Worm (Caenorhabditis elegans) whole organism, late embryonic: ENCODE results near the gene T04B8.1.

ENCODE experiments used
- F13H6.1 ChIP-seq: sonication (generic microtip); optimal IDR thresholded peaks from 2 replicates; lab custom pipeline; 2016; ENCODE audit warnings: missing genetic modification characterization, missing compliant biosample characterization
- ahr-1 ChIP-seq: sonication (generic microtip); optimal IDR thresholded peaks from 2 replicates; lab custom pipeline; 2016; ENCODE audit warnings: missing genetic modification characterization, missing compliant biosample characterization
- ceh-14 ChIP-seq: sonication (generic microtip); optimal IDR thresholded peaks from 2 replicates; lab custom pipeline; 2016; ENCODE audit warnings: missing genotype, missing genetic modification characterization, missing compliant biosample characterization
- ceh-18 ChIP-seq: sonication (generic microtip); optimal IDR thresholded peaks from 2 replicates; lab custom pipeline; 2016; ENCODE audit warnings: missing genetic modification characterization, missing compliant biosample characterization
- ceh-19 ChIP-seq: fragments of 200-800 bp; sonication (Bioruptor generic); optimal IDR thresholded peaks from 2 replicates; lab custom pipeline; 2018; ENCODE audit warnings: mild to moderate bottlenecking, missing genetic modification characterization, missing compliant biosample characterization
- ceh-2 ChIP-seq: sonication (generic microtip); optimal IDR thresholded peaks from 2 replicates; lab custom pipeline; 2016; ENCODE audit warnings: missing genotype, missing genetic modification characterization, missing compliant biosample characterization
- ceh-22 ChIP-seq: sonication (generic microtip); optimal IDR thresholded peaks from 2 replicates; lab custom pipeline; 2017; ENCODE audit warnings: missing biosample characterization, missing genetic modification characterization
- ceh-24 ChIP-seq: sonication (generic microtip); optimal IDR thresholded peaks from 2 replicates; lab custom pipeline; 2016; ENCODE audit warnings: mild to moderate bottlenecking, missing genetic modification characterization, missing compliant biosample characterization
- ceh-30 ChIP-seq: fragments of 150-350 bp; optimal IDR thresholded peaks from 2 replicates; lab custom pipeline; 2014; ENCODE audit warnings: missing biosample characterization, missing genetic modification characterization
- ceh-31 ChIP-seq: sonication (generic microtip); optimal IDR thresholded peaks from 2 replicates; lab custom pipeline; 2016; ENCODE audit warnings: missing genetic modification characterization, missing compliant biosample characterization
- ceh-6 ChIP-seq: fragments of 200-800 bp; sonication (Bioruptor generic); optimal IDR thresholded peaks from 2 replicates; lab custom pipeline; 2018; ENCODE audit warnings: mild to moderate bottlenecking, missing genetic modification characterization, missing compliant biosample characterization
- che-1 ChIP-seq: sonication (generic microtip); optimal IDR thresholded peaks from 2 replicates; lab custom pipeline; 2016; ENCODE audit warnings: mild to moderate bottlenecking, missing genetic modification characterization, missing compliant biosample characterization
- dve-1 ChIP-seq: sonication (generic microtip); optimal IDR thresholded peaks from 2 replicates; lab custom pipeline; 2017; ENCODE audit warnings: antibody characterized with exemption, mild to moderate bottlenecking, missing genetic modification characterization, missing compliant biosample characterization
- elt-4 ChIP-seq: sonication (generic microtip); optimal IDR thresholded peaks from 2 replicates; lab custom pipeline; 2016; ENCODE audit warnings: missing genetic modification characterization, missing compliant biosample characterization
- ets-4 ChIP-seq: sonication (generic microtip); optimal IDR thresholded peaks from 2 replicates; lab custom pipeline; 2016; ENCODE audit warnings: missing genetic modification characterization, missing compliant biosample characterization
- eyg-1 ChIP-seq: sonication (generic microtip); optimal IDR thresholded peaks from 2 replicates; lab custom pipeline; 2016; ENCODE audit warnings: missing genotype, missing genetic modification characterization, missing compliant biosample characterization
- gmeb-2 ChIP-seq: sonication (generic microtip); optimal IDR thresholded peaks from 2 replicates; lab custom pipeline; 2016; ENCODE audit warnings: missing genetic modification characterization, inconsistent platforms, missing compliant biosample characterization
- hlh-13 ChIP-seq: fragments of 200-800 bp; sonication (Bioruptor generic); optimal IDR thresholded peaks from 2 replicates; lab custom pipeline; 2018; ENCODE audit warnings: mild to moderate bottlenecking, missing genetic modification characterization, missing compliant biosample characterization
- hlh-30 ChIP-seq: sonication (generic microtip); optimal IDR thresholded peaks from 2 replicates; lab custom pipeline; 2017; ENCODE audit warnings: antibody characterized with exemption, missing genetic modification characterization, missing compliant biosample characterization; ENCODE audit not compliant: insufficient read depth
- hlh-8 ChIP-seq: sonication (generic microtip); optimal IDR thresholded peaks from 2 replicates; lab custom pipeline; 2016; ENCODE audit warnings: missing genotype, missing genetic modification characterization, missing compliant biosample characterization
- lim-6 ChIP-seq: sonication (generic microtip); optimal IDR thresholded peaks from 2 replicates; lab custom pipeline; 2016; ENCODE audit warnings: missing genetic modification characterization, missing compliant biosample characterization
- madf-2 ChIP-seq: sonication (generic microtip); optimal IDR thresholded peaks from 2 replicates; lab custom pipeline; 2017; ENCODE audit warnings: missing genetic modification characterization, missing compliant biosample characterization
- mec-3 ChIP-seq: sonication (generic microtip); optimal IDR thresholded peaks from 2 replicates; lab custom pipeline; 2016; ENCODE audit warnings: borderline replicate concordance, missing genetic modification characterization, missing compliant biosample characterization
- npax-4 ChIP-seq: sonication (generic microtip); optimal IDR thresholded peaks from 2 replicates; lab custom pipeline; 2016; ENCODE audit warnings: missing genetic modification characterization, missing compliant biosample characterization
- pag-3 ChIP-seq: sonication (generic microtip); optimal IDR thresholded peaks from 2 replicates; lab custom pipeline; 2016; ENCODE audit warnings: missing compliant biosample characterization, missing genetic modification characterization, borderline replicate concordance
- pax-1 ChIP-seq: fragments of 150-350 bp; optimal IDR thresholded peaks from 2 replicates; lab custom pipeline; 2014; ENCODE audit warnings: missing biosample characterization, missing genetic modification characterization
- pha-2 ChIP-seq: sonication (generic microtip); optimal IDR thresholded peaks from 2 replicates; lab custom pipeline; 2017; ENCODE audit warnings: mild to moderate bottlenecking, missing genetic modification characterization, missing compliant biosample characterization
- pha-4 ChIP-seq: fragments of 150-350 bp; optimal IDR thresholded peaks from 2 replicates; lab custom pipeline; 2018; ENCODE audit warnings: missing biosample characterization, missing genetic modification reagents, missing genetic modification characterization
- pros-1 ChIP-seq: fragments of 150-350 bp; optimal IDR thresholded peaks from 2 replicates; lab custom pipeline; 2014; ENCODE audit warnings: missing biosample characterization, missing genetic modification reagents, missing genetic modification characterization
- sox-2 ChIP-seq: fragments of 200-800 bp; sonication (Bioruptor generic); IDR thresholded peaks from 2 replicates; pipeline ENCODE4 v1.3.6; 2022; ENCODE audit warnings: missing genetic modification reagents, missing genetic modification characterization, missing compliant biosample characterization
- sox-4 ChIP-seq: sonication (generic microtip); optimal IDR thresholded peaks from 2 replicates; lab custom pipeline; 2017; ENCODE audit warnings: mild to moderate bottlenecking, missing genetic modification characterization, inconsistent platforms, missing compliant biosample characterization
- syd-9 ChIP-seq: sonication (generic microtip); optimal IDR thresholded peaks from 2 replicates; lab custom pipeline; 2016; ENCODE audit warnings: mild to moderate bottlenecking, missing genetic modification characterization, moderate library complexity, missing compliant biosample characterization
- tbx-2 ChIP-seq: sonication (generic microtip); optimal IDR thresholded peaks from 2 replicates; lab custom pipeline; 2016; ENCODE audit warnings: missing genetic modification characterization, missing compliant biosample characterization
- ttx-3 ChIP-seq: sonication (generic microtip); optimal IDR thresholded peaks from 2 replicates; lab custom pipeline; 2016; ENCODE audit warnings: missing genetic modification reagents, missing genetic modification characterization, missing compliant biosample characterization
- unc-3 ChIP-seq, 2 experiments: fragments of 200-800 bp in 1 of 2; sonication (Bioruptor generic) in 1 of 2; sonication (generic microtip) in 1 of 2; conservative IDR thresholded peaks in 1 of 2; optimal IDR thresholded peaks in 1 of 2; 2 replicates each; pipeline versions ENCODE4 v1.3.6 to Lab custom; 2016 to 2022; ENCODE audit warnings: missing compliant biosample characterization in 2 of 2, missing genetic modification characterization in 2 of 2, missing genetic modification reagents in 1 of 2
- unc-42 ChIP-seq: sonication (generic microtip); optimal IDR thresholded peaks from 2 replicates; lab custom pipeline; 2016; ENCODE audit warnings: missing genotype, missing genetic modification characterization, missing compliant biosample characterization
- unc-55 ChIP-seq: sonication (generic microtip); optimal IDR thresholded peaks from 2 replicates; lab custom pipeline; 2017; ENCODE audit warnings: missing biosample characterization, missing genetic modification reagents, missing genetic modification characterization
- zip-5 ChIP-seq: sonication (generic microtip); optimal IDR thresholded peaks from 2 replicates; lab custom pipeline; 2016; ENCODE audit warnings: missing genetic modification characterization, missing compliant biosample characterization
- ztf-16 ChIP-seq: sonication (generic microtip); optimal IDR thresholded peaks from 2 replicates; lab custom pipeline; 2017; ENCODE audit warnings: missing genetic modification characterization, missing compliant biosample characterization

T04B8.1 gene

ce11 chrII:633984-634383 is at the start of gene T04B8.1:
TSS of gene T04B8.1 (plus strand) at chrII:634284.
- no peak for TF ChIP-seq ets-4 (tag; lab: Kevin White, UChicago)
- TF ChIP-seq pax-1 (tag; lab: Kevin White, UChicago) = no peak
- no peak for TF ChIP-seq sox-2 (GFP tag; lab: Robert Waterston, UW)
- no peak for TF ChIP-seq unc-55 (GFP tag; lab: Kevin White, UChicago)
- TF ChIP-seq ttx-3 (tag; lab: Kevin White, UChicago) = no peak
- TF ChIP-seq ceh-24 (tag; lab: Kevin White, UChicago) = no peak
- no peak for TF ChIP-seq ahr-1
- TF ChIP-seq ceh-2 (tag; lab: Kevin White, UChicago) = no peak
- no peak for TF ChIP-seq ceh-14 (tag; lab: Kevin White, UChicago)
- TF ChIP-seq hlh-13 = no peak

ce11 chrII:584321-584848 is 49.7 kb upstream of the T04B8.1 start, which contains the start of the genes W08F4.12 and W08F4.13:
TSS of gene W08F4.12 (minus strand) at chrII:584421.
TSS of gene W08F4.13 (plus strand) at chrII:584798.
- TF ChIP-seq ceh-2 (tag; lab: Kevin White, UChicago) (no peak), ceh-19 (GFP tag; lab: Kevin White, UChicago) (no peak), ztf-16 (tag; lab: Kevin White, UChicago) (no peak), eyg-1 (tag; lab: Kevin White, UChicago) (no peak), unc-42 (no peak), pha-2 (no peak), lim-6 (tag; lab: Kevin White, UChicago) (no peak), zip-5 (no peak), ceh-18 (tag; lab: Kevin White, UChicago) (no peak), tbx-2 (no peak), ceh-31 (no peak), che-1 (tag; lab: Kevin White, UChicago) (no peak), gmeb-2 (tag; lab: Kevin White, UChicago) (no peak), hlh-13 (no peak), ceh-22 (tag; lab: Kevin White, UChicago) (no peak)

ce11 chrII:587533-587932 is 46.6 kb upstream of the T04B8.1 start, which contains the start of gene fbxb-34:
TSS of gene fbxb-34 (plus strand) at chrII:587833.
- TF ChIP-seq hlh-13 (no peak), pha-4 (tag; lab: Kevin White, UChicago) (no peak), ceh-6 (no peak), sox-4 (no peak), pros-1 (no peak), pag-3 (tag; lab: Kevin White, UChicago) (no peak), eyg-1 (tag; lab: Kevin White, UChicago) (no peak), ceh-30 (tag; lab: Kevin White, UChicago) (no peak), unc-42 (no peak), ceh-24 (tag; lab: Kevin White, UChicago) (no peak), F13H6.1 (tag; lab: Kevin White, UChicago) (no peak), unc-3 (GFP tag; conservative IDR thresholded peaks at IDR 0.05; lab: Robert Waterston, UW) (no peak), unc-3 (tag; optimal IDR thresholded peaks at IDR 0.05; lab: Kevin White, UChicago) (no peak)

- TF ChIP-seq mec-3 (tag; lab: Kevin White, UChicago) = no peak
- no peak for TF ChIP-seq elt-4
- TF ChIP-seq ets-4 (tag; lab: Kevin White, UChicago) = no peak
- no peak for TF ChIP-seq gmeb-2 (tag; lab: Kevin White, UChicago)
- TF ChIP-seq npax-4 (tag; lab: Kevin White, UChicago) = no peak
- TF ChIP-seq unc-3 (GFP tag; conservative IDR thresholded peaks at IDR 0.05; lab: Robert Waterston, UW) = no peak
- no peak for TF ChIP-seq unc-3 (tag; optimal IDR thresholded peaks at IDR 0.05; lab: Kevin White, UChicago)
- TF ChIP-seq pros-1 = no peak
- TF ChIP-seq pax-1 (tag; lab: Kevin White, UChicago) = no peak
- TF ChIP-seq syd-9 (tag; lab: Kevin White, UChicago) = no peak
- TF ChIP-seq dve-1 (tag; lab: Kevin White, UChicago) = no peak
- no peak for TF ChIP-seq ceh-31
- no peak for TF ChIP-seq hlh-30 (tag; lab: Kevin White, UChicago)
- no peak for TF ChIP-seq madf-2 (tag; lab: Kevin White, UChicago)
- TF ChIP-seq hlh-8 (tag; lab: Kevin White, UChicago) = no peak
- no peak for TF ChIP-seq ttx-3 (tag; lab: Kevin White, UChicago)
- TF ChIP-seq ceh-18 (tag; lab: Kevin White, UChicago) = no peak
- TF ChIP-seq ztf-16 (tag; lab: Kevin White, UChicago) = no peak
Observed at ce11 chrII:591110-591509, 43.0 kb upstream of the T04B8.1 start, which contains the start of gene W08F4.10. TSS of gene W08F4.10 (minus strand) at chrII:591210.
